Worm (Caenorhabditis elegans) whole organism, late embryonic: ENCODE data around the gene txdc-9.

ENCODE experiments used
- C08G9.2 ChIP-seq: sonication (generic microtip); optimal IDR thresholded peaks from 2 replicates; lab custom pipeline; 2016; ENCODE audit warnings: mild to moderate bottlenecking, missing genetic modification characterization, moderate library complexity, missing compliant biosample characterization
- C38D4.7 ChIP-seq: fragments of 200-800 bp; sonication (Bioruptor generic); optimal IDR thresholded peaks from 2 replicates; lab custom pipeline; 2018; ENCODE audit warnings: mild to moderate bottlenecking, missing genetic modification characterization, moderate library complexity, missing compliant biosample characterization
- K09A11.1 ChIP-seq: sonication (generic microtip); optimal IDR thresholded peaks from 2 replicates; lab custom pipeline; 2017; ENCODE audit warnings: antibody characterized with exemption, mild to moderate bottlenecking, missing genetic modification characterization, missing compliant biosample characterization; ENCODE audit not compliant: insufficient read depth
- T23F11.4 ChIP-seq: fragments of 200-800 bp; sonication (Bioruptor generic); optimal IDR thresholded peaks from 2 replicates; lab custom pipeline; 2018; ENCODE audit warnings: mild to moderate bottlenecking, missing genetic modification characterization, missing compliant biosample characterization
- ahr-1 ChIP-seq: sonication (generic microtip); optimal IDR thresholded peaks from 2 replicates; lab custom pipeline; 2016; ENCODE audit warnings: missing genetic modification characterization, missing compliant biosample characterization
- ama-1 ChIP-seq: fragments of 150-350 bp; optimal IDR thresholded peaks from 2 replicates; lab custom pipeline; 2014
- ceh-14 ChIP-seq: sonication (generic microtip); optimal IDR thresholded peaks from 2 replicates; lab custom pipeline; 2016; ENCODE audit warnings: missing genotype, missing genetic modification characterization, missing compliant biosample characterization
- ceh-18 ChIP-seq: sonication (generic microtip); optimal IDR thresholded peaks from 2 replicates; lab custom pipeline; 2016; ENCODE audit warnings: missing genetic modification characterization, missing compliant biosample characterization
- ceh-19 ChIP-seq: fragments of 200-800 bp; sonication (Bioruptor generic); optimal IDR thresholded peaks from 2 replicates; lab custom pipeline; 2018; ENCODE audit warnings: mild to moderate bottlenecking, missing genetic modification characterization, missing compliant biosample characterization
- ceh-2 ChIP-seq: sonication (generic microtip); optimal IDR thresholded peaks from 2 replicates; lab custom pipeline; 2016; ENCODE audit warnings: missing genotype, missing genetic modification characterization, missing compliant biosample characterization
- ceh-30 ChIP-seq: fragments of 150-350 bp; optimal IDR thresholded peaks from 2 replicates; lab custom pipeline; 2014; ENCODE audit warnings: missing biosample characterization, missing genetic modification characterization
- ceh-31 ChIP-seq: sonication (generic microtip); optimal IDR thresholded peaks from 2 replicates; lab custom pipeline; 2016; ENCODE audit warnings: missing genetic modification characterization, missing compliant biosample characterization
- ceh-6 ChIP-seq: fragments of 200-800 bp; sonication (Bioruptor generic); optimal IDR thresholded peaks from 2 replicates; lab custom pipeline; 2018; ENCODE audit warnings: mild to moderate bottlenecking, missing genetic modification characterization, missing compliant biosample characterization
- ceh-9 ChIP-seq: sonication (generic microtip); optimal IDR thresholded peaks from 2 replicates; lab custom pipeline; 2016; ENCODE audit warnings: mild to moderate bottlenecking, missing genetic modification characterization, inconsistent platforms, missing compliant biosample characterization
- dmd-4 ChIP-seq: sonication (generic microtip); optimal IDR thresholded peaks from 2 replicates; lab custom pipeline; 2016; ENCODE audit warnings: borderline replicate concordance, missing genetic modification characterization, missing compliant biosample characterization
- eyg-1 ChIP-seq: sonication (generic microtip); optimal IDR thresholded peaks from 2 replicates; lab custom pipeline; 2016; ENCODE audit warnings: missing genotype, missing genetic modification characterization, missing compliant biosample characterization
- fkh-6 ChIP-seq: sonication (generic microtip); optimal IDR thresholded peaks from 2 replicates; lab custom pipeline; 2016; ENCODE audit warnings: missing genetic modification characterization, missing compliant biosample characterization
- gmeb-2 ChIP-seq: sonication (generic microtip); optimal IDR thresholded peaks from 2 replicates; lab custom pipeline; 2016; ENCODE audit warnings: missing genetic modification characterization, inconsistent platforms, missing compliant biosample characterization
- hlh-13 ChIP-seq: fragments of 200-800 bp; sonication (Bioruptor generic); optimal IDR thresholded peaks from 2 replicates; lab custom pipeline; 2018; ENCODE audit warnings: mild to moderate bottlenecking, missing genetic modification characterization, missing compliant biosample characterization
- hlh-15 ChIP-seq: sonication (generic microtip); optimal IDR thresholded peaks from 2 replicates; lab custom pipeline; 2016; ENCODE audit warnings: missing genetic modification characterization, missing compliant biosample characterization
- hlh-8 ChIP-seq: sonication (generic microtip); optimal IDR thresholded peaks from 2 replicates; lab custom pipeline; 2016; ENCODE audit warnings: missing genotype, missing genetic modification characterization, missing compliant biosample characterization
- lim-6 ChIP-seq: sonication (generic microtip); optimal IDR thresholded peaks from 2 replicates; lab custom pipeline; 2016; ENCODE audit warnings: missing genetic modification characterization, missing compliant biosample characterization
- madf-2 ChIP-seq: sonication (generic microtip); optimal IDR thresholded peaks from 2 replicates; lab custom pipeline; 2017; ENCODE audit warnings: missing genetic modification characterization, missing compliant biosample characterization
- mec-3 ChIP-seq: sonication (generic microtip); optimal IDR thresholded peaks from 2 replicates; lab custom pipeline; 2016; ENCODE audit warnings: borderline replicate concordance, missing genetic modification characterization, missing compliant biosample characterization
- nhr-232 ChIP-seq: sonication (generic microtip); optimal IDR thresholded peaks from 2 replicates; lab custom pipeline; 2016; ENCODE audit warnings: missing genetic modification characterization, missing compliant biosample characterization
- npax-4 ChIP-seq: sonication (generic microtip); optimal IDR thresholded peaks from 2 replicates; lab custom pipeline; 2016; ENCODE audit warnings: missing genetic modification characterization, missing compliant biosample characterization
- pat-9 ChIP-seq: fragments of 200-800 bp; sonication (Bioruptor generic); optimal IDR thresholded peaks from 2 replicates; lab custom pipeline; 2018; ENCODE audit warnings: mild to moderate bottlenecking, missing genetic modification characterization, moderate library complexity, missing compliant biosample characterization
- pha-2 ChIP-seq: sonication (generic microtip); optimal IDR thresholded peaks from 2 replicates; lab custom pipeline; 2017; ENCODE audit warnings: mild to moderate bottlenecking, missing genetic modification characterization, missing compliant biosample characterization
- pha-4 ChIP-seq: fragments of 150-350 bp; optimal IDR thresholded peaks from 2 replicates; lab custom pipeline; 2018; ENCODE audit warnings: missing biosample characterization, missing genetic modification reagents, missing genetic modification characterization
- pros-1 ChIP-seq: fragments of 150-350 bp; optimal IDR thresholded peaks from 2 replicates; lab custom pipeline; 2014; ENCODE audit warnings: missing biosample characterization, missing genetic modification reagents, missing genetic modification characterization
- ref-2 ChIP-seq: sonication (generic microtip); optimal IDR thresholded peaks from 2 replicates; lab custom pipeline; 2016; ENCODE audit warnings: missing genetic modification characterization, missing compliant biosample characterization
- rnt-1 ChIP-seq: sonication (generic microtip); optimal IDR thresholded peaks from 2 replicates; lab custom pipeline; 2016; ENCODE audit warnings: missing genetic modification characterization, missing compliant biosample characterization
- sdc-2 ChIP-seq: sonication (generic microtip); optimal IDR thresholded peaks from 2 replicates; lab custom pipeline; 2016; ENCODE audit warnings: missing genotype, missing genetic modification characterization, missing compliant biosample characterization
- sox-2 ChIP-seq: fragments of 200-800 bp; sonication (Bioruptor generic); IDR thresholded peaks from 2 replicates; pipeline ENCODE4 v1.3.6; 2022; ENCODE audit warnings: missing genetic modification reagents, missing genetic modification characterization, missing compliant biosample characterization
- sox-4 ChIP-seq: sonication (generic microtip); optimal IDR thresholded peaks from 2 replicates; lab custom pipeline; 2017; ENCODE audit warnings: mild to moderate bottlenecking, missing genetic modification characterization, inconsistent platforms, missing compliant biosample characterization
- syd-9 ChIP-seq: sonication (generic microtip); optimal IDR thresholded peaks from 2 replicates; lab custom pipeline; 2016; ENCODE audit warnings: mild to moderate bottlenecking, missing genetic modification characterization, moderate library complexity, missing compliant biosample characterization
- tbx-2 ChIP-seq: sonication (generic microtip); optimal IDR thresholded peaks from 2 replicates; lab custom pipeline; 2016; ENCODE audit warnings: missing genetic modification characterization, missing compliant biosample characterization
- ttx-3 ChIP-seq: sonication (generic microtip); optimal IDR thresholded peaks from 2 replicates; lab custom pipeline; 2016; ENCODE audit warnings: missing genetic modification reagents, missing genetic modification characterization, missing compliant biosample characterization
- unc-3 ChIP-seq, 2 experiments: fragments of 200-800 bp in 1 of 2; sonication (Bioruptor generic) in 1 of 2; sonication (generic microtip) in 1 of 2; conservative IDR thresholded peaks in 1 of 2; optimal IDR thresholded peaks in 1 of 2; 2 replicates each; pipeline versions ENCODE4 v1.3.6 to Lab custom; 2016 to 2022; ENCODE audit warnings: missing compliant biosample characterization in 2 of 2, missing genetic modification characterization in 2 of 2, missing genetic modification reagents in 1 of 2
- unc-55 ChIP-seq: sonication (generic microtip); optimal IDR thresholded peaks from 2 replicates; lab custom pipeline; 2017; ENCODE audit warnings: missing biosample characterization, missing genetic modification reagents, missing genetic modification characterization
- zip-5 ChIP-seq: sonication (generic microtip); optimal IDR thresholded peaks from 2 replicates; lab custom pipeline; 2016; ENCODE audit warnings: missing genetic modification characterization, missing compliant biosample characterization
- ztf-16 ChIP-seq: sonication (generic microtip); optimal IDR thresholded peaks from 2 replicates; lab custom pipeline; 2017; ENCODE audit warnings: missing genetic modification characterization, missing compliant biosample characterization

The txdc-9 gene

DNA sequence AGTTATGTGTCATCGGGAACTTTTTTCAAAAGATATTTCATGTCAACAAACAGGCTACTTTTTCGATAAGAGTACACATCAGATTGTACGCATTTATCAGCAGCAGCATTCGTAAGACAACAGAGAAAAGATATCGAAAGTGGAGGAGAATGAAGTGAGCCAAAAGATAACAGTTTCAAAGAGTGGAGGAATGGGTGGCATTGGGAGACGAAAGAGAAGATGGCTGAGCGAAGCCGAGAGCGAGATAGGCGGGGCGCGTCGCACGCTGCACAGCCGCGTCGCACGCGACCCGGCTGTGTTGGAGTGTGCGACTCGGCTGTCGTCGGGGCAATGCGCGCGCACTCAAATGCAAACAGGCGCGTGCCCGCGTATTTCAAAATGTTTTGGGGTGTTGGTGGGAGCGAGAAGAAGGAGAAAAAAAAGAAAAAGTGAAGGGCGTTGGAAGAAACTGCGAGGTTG, 32.2 kb downstream of the txdc-9 start (continued):
- peak; percentile 74 for TF ChIP-seq tbx-2 (tag; lab: Kevin White, UChicago)
- peak; percentile 24 for TF ChIP-seq ceh-14 (tag; lab: Kevin White, UChicago)
- TF ChIP-seq sdc-2 (tag; lab: Kevin White, UChicago) = peak; percentile 5
- TF ChIP-seq ceh-9 (tag; lab: Kevin White, UChicago) = no peak
- no peak for TF ChIP-seq nhr-232 (tag; lab: Kevin White, UChicago)
- no peak for TF ChIP-seq mec-3 (tag; lab: Kevin White, UChicago)
- TF ChIP-seq zip-5 = no peak
- peak; percentile 83 for TF ChIP-seq ceh-18 (tag; lab: Kevin White, UChicago)
- TF ChIP-seq pros-1 (tag; lab: Kevin White, UChicago) = peak; percentile 71
- TF ChIP-seq pha-4 (tag; lab: Kevin White, UChicago) = no peak
- no peak for TF ChIP-seq ahr-1 (tag; lab: Kevin White, UChicago)
- TF ChIP-seq hlh-15 = no peak
- peak; percentile 15 for TF ChIP-seq pat-9 (tag; lab: Kevin White, UChicago)
- TF ChIP-seq C38D4.7 (GFP tag; lab: Kevin White, UChicago) = no peak
- no peak for TF ChIP-seq T23F11.4
- TF ChIP-seq ref-2 (tag; lab: Kevin White, UChicago) = peak; percentile 28
- peak; percentile 28 for TF ChIP-seq unc-55
- TF ChIP-seq madf-2 (tag; lab: Kevin White, UChicago) = no peak
- peak; percentile 47 for TF ChIP-seq ceh-2 (tag; lab: Kevin White, UChicago)
- no peak for TF ChIP-seq ceh-6
- TF ChIP-seq ztf-16 (tag; lab: Kevin White, UChicago) = no peak
- TF ChIP-seq sox-2 (GFP tag; lab: Robert Waterston, UW) = no peak
- TF ChIP-seq ama-1 = no peak
- TF ChIP-seq hlh-8 (tag; lab: Kevin White, UChicago) = peak; percentile 15
- TF ChIP-seq dmd-4 (tag; lab: Kevin White, UChicago) = no peak
- no peak for TF ChIP-seq hlh-13 (GFP tag; lab: Kevin White, UChicago)
- TF ChIP-seq ceh-31 (tag; lab: Kevin White, UChicago) = peak; percentile 75
- TF ChIP-seq fkh-6 = no peak
- no peak for TF ChIP-seq sox-4 (tag; lab: Kevin White, UChicago)
- TF ChIP-seq eyg-1 = peak; percentile 32
- TF ChIP-seq, all 69 proteins: peak for 24

DNA sequence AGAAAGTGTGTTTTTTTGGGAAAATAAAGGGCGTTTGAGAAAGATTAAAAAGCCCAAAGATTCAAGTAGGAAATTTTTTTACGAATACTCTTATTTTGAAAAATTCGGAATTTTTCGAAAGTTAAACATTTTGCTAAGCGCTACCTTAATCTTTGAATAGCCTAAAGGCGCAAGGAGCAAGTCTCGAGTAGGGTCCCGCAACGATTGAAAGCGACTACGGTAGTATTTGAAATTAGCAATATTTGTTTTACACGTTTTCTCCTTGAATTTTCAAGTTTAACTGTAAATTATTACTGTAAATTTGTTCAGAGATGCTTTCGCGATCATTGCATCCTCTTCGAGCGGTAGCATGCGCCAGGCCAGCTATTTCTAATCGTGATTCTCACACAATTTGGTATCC, 32.9 kb downstream of the txdc-9 start, which contains the start of gene nduf-2.2:
nduf-2.2 (plus strand) TSS at position 310 of the 400 bp plus-strand sequence.
- no peak for TF ChIP-seq unc-3 (GFP tag; conservative IDR thresholded peaks at IDR 0.05; lab: Robert Waterston, UW)
- TF ChIP-seq unc-3 (tag; optimal IDR thresholded peaks at IDR 0.05; lab: Kevin White, UChicago) = no peak
- no peak for TF ChIP-seq madf-2 (tag; lab: Kevin White, UChicago)
- TF ChIP-seq rnt-1 = no peak
- no peak for TF ChIP-seq pha-2 (tag; lab: Kevin White, UChicago)
- no peak for TF ChIP-seq dmd-4 (tag; lab: Kevin White, UChicago)
- no peak for TF ChIP-seq syd-9
- TF ChIP-seq sox-4 (tag; lab: Kevin White, UChicago) = no peak
- TF ChIP-seq gmeb-2 (tag; lab: Kevin White, UChicago) = no peak
- TF ChIP-seq tbx-2 (tag; lab: Kevin White, UChicago) = no peak
- TF ChIP-seq fkh-6 = no peak
- TF ChIP-seq ceh-30 (tag; lab: Kevin White, UChicago) = no peak

- TF ChIP-seq hlh-15 (no peak), ahr-1 (tag; lab: Kevin White, UChicago) (no peak), lim-6 (tag; lab: Kevin White, UChicago) (no peak), npax-4 (no peak), C08G9.2 (tag; lab: Kevin White, UChicago) (no peak), ceh-30 (tag; lab: Kevin White, UChicago) (no peak), K09A11.1 (tag; lab: Kevin White, UChicago) (no peak), ceh-2 (tag; lab: Kevin White, UChicago) (no peak), ceh-19 (GFP tag; lab: Kevin White, UChicago) (no peak), ref-2 (tag; lab: Kevin White, UChicago) (no peak), pha-4 (tag; lab: Kevin White, UChicago) (no peak), ttx-3 (tag; lab: Kevin White, UChicago) (no peak)
- TF ChIP-seq, all 69 proteins: peak for 0
These were observed 35.0 kb downstream of the txdc-9 start, which contains the start of gene T26A5.2 for ce11 chrIII:6467005-6467404. TSS of gene T26A5.2 (plus strand) at chrIII:6467305.
